Worm (Caenorhabditis elegans) whole organism, early embryonic: ENCODE measurements around the gene C50E3.11.

Experiments used
- ama-1 ChIP-seq: fragments of 150-350 bp; optimal IDR thresholded peaks from 2 replicates; lab custom pipeline; 2014
- hmg-4 ChIP-seq: fragments of 200-800 bp; sonication (Bioruptor generic); optimal IDR thresholded peaks from 2 replicates; lab custom pipeline; 2018; ENCODE audit warnings: mild to moderate bottlenecking, missing genetic modification characterization, missing compliant biosample characterization
- scrt-1 ChIP-seq: fragments of 200-800 bp; sonication (Bioruptor generic); IDR thresholded peaks from 2 replicates; pipeline ENCODE4 v1.3.6; 2022; ENCODE audit warnings: missing genetic modification characterization, missing compliant biosample characterization
- tra-4 ChIP-seq: sonication (generic microtip); optimal IDR thresholded peaks from 2 replicates; lab custom pipeline; 2017; ENCODE audit warnings: missing genetic modification characterization, missing compliant biosample characterization

DNA sequence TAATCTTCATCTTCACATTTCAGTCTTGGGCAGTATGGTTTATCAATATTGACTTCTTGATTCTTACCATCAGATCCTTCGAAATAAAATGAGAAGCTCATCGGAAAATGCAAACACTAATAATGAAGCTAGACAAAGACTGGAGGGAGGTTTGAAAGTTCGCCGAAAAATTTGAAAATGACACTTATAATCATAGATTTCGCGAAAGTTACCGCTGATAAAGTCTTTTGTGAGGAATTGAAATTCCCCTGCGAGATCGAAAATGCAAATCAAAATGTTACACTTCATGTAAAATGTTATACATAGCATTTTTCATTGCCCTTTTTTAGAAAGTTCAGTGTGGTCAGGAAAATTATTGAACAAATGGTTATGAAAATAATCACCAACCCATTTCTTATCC, 5.0 kb downstream of the C50E3.11 start, which contains the start of gene C50E3.7:
- no peak for TF ChIP-seq hmg-4 (GFP tag; lab: Kevin White, UChicago)
- TF ChIP-seq ama-1 (lab: Kevin White, UChicago): no peak
- TF ChIP-seq scrt-1 (GFP tag; lab: Robert Waterston, UW): no peak
- TF ChIP-seq tra-4 (tag; lab: Kevin White, UChicago): no peak
